Fruit fly (Drosophila melanogaster) whole organism, embryonic: ENCODE results near the gene CG1943.

Experiments
- Atf-2 ChIP-seq: fragments of 200-800 bp; sonication (Bioruptor generic); optimal IDR thresholded peaks from 2 replicates; lab custom pipeline; 2016; ENCODE audit warnings: missing biosample characterization, missing genetic modification characterization
- Awh ChIP-seq: fragments of 200-800 bp; sonication (Bioruptor generic); IDR thresholded peaks from 2 replicates; pipeline ENCODE4, ENCODE4 v1.3.6; 2022; ENCODE audit warnings: missing biosample characterization, missing genetic modification characterization
- B-H1 ChIP-seq: fragments of 200-800 bp; sonication (Bioruptor generic); IDR thresholded peaks from 3 replicates; pipeline ENCODE4 v1.3.6; 2022; ENCODE audit warnings: missing biosample characterization, missing genetic modification characterization
- CG10959 ChIP-seq: fragments of 200-800 bp; sonication (Bioruptor generic); IDR thresholded peaks from 2 replicates; pipeline ENCODE4 v1.3.6; 2022; ENCODE audit warnings: missing biosample characterization, missing genetic modification characterization
- CG14710 ChIP-seq: fragments of 200-800 bp; sonication (Bioruptor generic); optimal IDR thresholded peaks from 3 replicates; lab custom pipeline; 2019; ENCODE audit warnings: missing biosample characterization, mild to moderate bottlenecking, missing genetic modification characterization, moderate library complexity
- CG15696 ChIP-seq: fragments of 200-800 bp; sonication (Bioruptor generic); optimal IDR thresholded peaks from 2 replicates; lab custom pipeline; 2019; ENCODE audit warnings: missing biosample characterization, mild to moderate bottlenecking, missing genetic modification characterization, moderate library complexity
- CG17186 ChIP-seq: fragments of 200-800 bp; sonication (Bioruptor generic); optimal IDR thresholded peaks from 3 replicates; lab custom pipeline; 2017; ENCODE audit warnings: missing biosample characterization, missing genetic modification reagents, missing genetic modification characterization
- CG17912 ChIP-seq: fragments of 200-800 bp; sonication (Bioruptor generic); optimal IDR thresholded peaks from 2 replicates; lab custom pipeline; 2018; ENCODE audit warnings: missing biosample characterization, mild to moderate bottlenecking, missing genetic modification characterization
- CG18476 ChIP-seq: fragments of 200-800 bp; sonication (Bioruptor generic); optimal IDR thresholded peaks from 2 replicates; lab custom pipeline; 2016; ENCODE audit warnings: missing biosample characterization, mild to moderate bottlenecking, missing genetic modification characterization
- CG2202 ChIP-seq: fragments of 200-800 bp; sonication (Bioruptor generic); optimal IDR thresholded peaks from 2 replicates; lab custom pipeline; 2018; ENCODE audit warnings: missing biosample characterization, mild to moderate bottlenecking, missing genetic modification characterization
- CG30403 ChIP-seq: fragments of 200-800 bp; sonication (Bioruptor generic); optimal IDR thresholded peaks from 3 replicates; lab custom pipeline; 2016; ENCODE audit warnings: missing biosample characterization, missing genetic modification characterization
- CG31388 ChIP-seq: fragments of 200-800 bp; sonication (Bioruptor generic); optimal IDR thresholded peaks from 2 replicates; lab custom pipeline; 2016; ENCODE audit warnings: missing biosample characterization, missing genetic modification characterization
- CG42726 ChIP-seq: fragments of 200-800 bp; sonication (Bioruptor generic); IDR thresholded peaks from 2 replicates; pipeline ENCODE4 v1.3.6; 2022; ENCODE audit warnings: missing biosample characterization, missing genetic modification characterization; ENCODE audit not compliant: partially characterized antibody
- CG4424 ChIP-seq: fragments of 200-800 bp; sonication (Bioruptor generic); optimal IDR thresholded peaks from 3 replicates; lab custom pipeline; 2016; ENCODE audit warnings: missing biosample characterization, missing genetic modification characterization
- CG6683 ChIP-seq: fragments of 200-800 bp; sonication (Bioruptor generic); optimal IDR thresholded peaks from 2 replicates; lab custom pipeline; 2017; ENCODE audit warnings: missing biosample characterization, mild to moderate bottlenecking, missing genetic modification characterization, missing genetic modification reagents
- CG6791 ChIP-seq: fragments of 200-800 bp; sonication (Bioruptor generic); IDR thresholded peaks from 3 replicates; pipeline ENCODE4 v1.3.6; 2022; ENCODE audit warnings: missing biosample characterization, missing genetic modification characterization; ENCODE audit not compliant: partially characterized antibody
- CG7372 ChIP-seq: fragments of 200-800 bp; sonication (Bioruptor generic); IDR thresholded peaks from 2 replicates; pipeline ENCODE4 v1.3.6; 2022; ENCODE audit warnings: missing biosample characterization, missing genetic modification characterization
- CG7839 ChIP-seq: fragments of 200-800 bp; sonication (Bioruptor generic); optimal IDR thresholded peaks from 3 replicates; lab custom pipeline; 2018; ENCODE audit warnings: missing biosample characterization, mild to moderate bottlenecking, missing genetic modification characterization, moderate library complexity
- CG7963 ChIP-seq: fragments of 200-800 bp; sonication (Bioruptor generic); IDR thresholded peaks from 3 replicates; pipeline ENCODE4 v1.3.6; 2022; ENCODE audit warnings: missing biosample characterization, missing genetic modification characterization; ENCODE audit not compliant: partially characterized antibody
- CG9437 ChIP-seq: fragments of 200-800 bp; sonication (Bioruptor generic); optimal IDR thresholded peaks from 2 replicates; lab custom pipeline; 2018; ENCODE audit warnings: missing biosample characterization, mild to moderate bottlenecking, missing genetic modification characterization
- CG9876 ChIP-seq: fragments of 200-800 bp; sonication (Bioruptor generic); optimal IDR thresholded peaks from 2 replicates; lab custom pipeline; 2016; ENCODE audit warnings: missing biosample characterization, missing genetic modification characterization
- CoRest ChIP-seq: fragments of 200-800 bp; sonication (Bioruptor generic); optimal IDR thresholded peaks from 3 replicates; lab custom pipeline; 2018; ENCODE audit warnings: missing biosample characterization, mild to moderate bottlenecking, missing genetic modification characterization, moderate library complexity
- D19A ChIP-seq: fragments of 200-800 bp; optimal IDR thresholded peaks from 3 replicates; lab custom pipeline; 2019; ENCODE audit warnings: missing biosample characterization, mild to moderate bottlenecking, missing genetic modification characterization, moderate library complexity
- ERR ChIP-seq: fragments of 200-800 bp; sonication (Bioruptor generic); optimal IDR thresholded peaks from 2 replicates; lab custom pipeline; 2016; ENCODE audit warnings: missing biosample characterization, missing genetic modification characterization
- HLH4C ChIP-seq: fragments of 200-800 bp; sonication (Bioruptor generic); IDR thresholded peaks from 3 replicates; pipeline ENCODE4 v1.3.6; 2022; ENCODE audit warnings: missing biosample characterization, missing genetic modification characterization; ENCODE audit not compliant: partially characterized antibody
- Hand ChIP-seq: fragments of 200-800 bp; sonication (Bioruptor generic); optimal IDR thresholded peaks from 2 replicates; lab custom pipeline; 2017; ENCODE audit warnings: mild to moderate bottlenecking, missing biosample characterization, missing genetic modification reagents, missing genetic modification characterization
- Lim3 ChIP-seq: fragments of 200-800 bp; sonication (Bioruptor generic); IDR thresholded peaks from 2 replicates; pipeline ENCODE4 v1.3.6; 2022; ENCODE audit warnings: missing biosample characterization, missing genetic modification characterization
- Meics ChIP-seq: fragments of 200-800 bp; sonication (Bioruptor generic); optimal IDR thresholded peaks from 2 replicates; lab custom pipeline; 2017; ENCODE audit warnings: missing biosample characterization, mild to moderate bottlenecking, missing genetic modification characterization
- Optix ChIP-seq: fragments of 200-800 bp; sonication (Bioruptor generic); IDR thresholded peaks from 3 replicates; pipeline ENCODE4 v1.3.6; 2022; ENCODE audit warnings: missing biosample characterization, missing genetic modification characterization
- Scr ChIP-seq: fragments of 200-800 bp; sonication (Bioruptor generic); IDR thresholded peaks from 2 replicates; pipeline ENCODE4 v1.3.6; 2022; ENCODE audit warnings: missing biosample characterization, missing genetic modification characterization; ENCODE audit not compliant: partially characterized antibody
- Sry-β ChIP-seq: fragments of 200-800 bp; sonication (Bioruptor generic); optimal IDR thresholded peaks from 2 replicates; lab custom pipeline; 2018; ENCODE audit warnings: missing biosample characterization, mild to moderate bottlenecking, missing genetic modification characterization, moderate library complexity
- Tbp ChIP-seq: fragments of >200 bp; optimal IDR thresholded peaks from 2 replicates; lab custom pipeline; 2018; ENCODE audit warnings: missing biosample characterization, missing genetic modification characterization
- ato ChIP-seq: fragments of 200-800 bp; sonication (Bioruptor generic); IDR thresholded peaks from 2 replicates; pipeline ENCODE4 v1.3.6; 2022; ENCODE audit warnings: missing biosample characterization, missing genetic modification characterization; ENCODE audit not compliant: partially characterized antibody
- bsh ChIP-seq, 2 experiments: fragments of 200-800 bp; sonication (Bioruptor generic); optimal IDR thresholded peaks; 2 replicates each; lab custom pipeline; 2017 to 2018; ENCODE audit warnings: mild to moderate bottlenecking in 2 of 2, missing biosample characterization in 2 of 2, missing genetic modification characterization in 2 of 2, moderate library complexity in 1 of 2
- cg ChIP-seq: fragments of 200-800 bp; sonication (Bioruptor generic); optimal IDR thresholded peaks from 3 replicates; lab custom pipeline; 2019; ENCODE audit warnings: missing biosample characterization, mild to moderate bottlenecking, missing genetic modification characterization, moderate library complexity
- dmrt11E ChIP-seq: fragments of 200-800 bp; sonication (Bioruptor generic); optimal IDR thresholded peaks from 3 replicates; lab custom pipeline; 2018; ENCODE audit warnings: missing biosample characterization, mild to moderate bottlenecking, missing genetic modification characterization, moderate library complexity
- en ChIP-seq: fragments of 200-800 bp; sonication (Bioruptor generic); optimal IDR thresholded peaks from 2 replicates; lab custom pipeline; 2016; ENCODE audit warnings: missing biosample characterization, missing genetic modification characterization
- esg ChIP-seq: fragments of 200-800 bp; sonication (Bioruptor generic); conservative IDR thresholded peaks from 2 replicates; pipeline ENCODE4 v1.3.6; 2022; ENCODE audit warnings: missing biosample characterization, missing genetic modification characterization
- fu2 ChIP-seq: fragments of 200-800 bp; sonication (Bioruptor generic); optimal IDR thresholded peaks from 2 replicates; lab custom pipeline; 2016; ENCODE audit warnings: missing biosample characterization, missing genetic modification characterization
- gcm2 ChIP-seq: fragments of 200-800 bp; sonication (Bioruptor generic); optimal IDR thresholded peaks from 2 replicates; lab custom pipeline; 2016; ENCODE audit warnings: missing biosample characterization, missing genetic modification characterization
- grn ChIP-seq: fragments of 200-800 bp; sonication (Bioruptor generic); optimal IDR thresholded peaks from 3 replicates; lab custom pipeline; 2017; ENCODE audit warnings: missing biosample characterization, missing genetic modification characterization
- insv ChIP-seq, 2 experiments: fragments of 200-800 bp; sonication (Bioruptor generic); optimal IDR thresholded peaks; 3 replicates each; lab custom pipeline; 2016 to 2018; ENCODE audit warnings: missing biosample characterization in 2 of 2, missing genetic modification characterization in 2 of 2
- lbe ChIP-seq: fragments of 200-800 bp; sonication (Bioruptor generic); optimal IDR thresholded peaks from 2 replicates; lab custom pipeline; 2016; ENCODE audit warnings: missing biosample characterization, mild to moderate bottlenecking, missing genetic modification characterization
- mld ChIP-seq: fragments of 200-800 bp; sonication (Bioruptor generic); IDR thresholded peaks from 3 replicates; pipeline ENCODE4 v1.3.6; 2022; ENCODE audit warnings: missing biosample characterization, missing genetic modification characterization; ENCODE audit not compliant: partially characterized antibody
- nom ChIP-seq: fragments of 200-800 bp; sonication (Bioruptor generic); optimal IDR thresholded peaks from 2 replicates; lab custom pipeline; 2017; ENCODE audit warnings: missing biosample characterization, missing genetic modification characterization, mild to moderate bottlenecking, moderate library complexity, missing genetic modification reagents
- pan ChIP-seq, 4 experiments: fragments of >200 bp in 3 of 4; fragments of 200-800 bp in 1 of 4; sonication (Bioruptor generic) in 1 of 4; optimal IDR thresholded peaks in 3 of 4; IDR thresholded peaks in 1 of 4; 2 replicates each; pipeline versions ENCODE4 v1.3.6 to Lab custom; 2017 to 2022; ENCODE audit warnings: missing biosample characterization in 2 of 4, missing genetic modification characterization in 2 of 4, mixed read lengths in 1 of 4
- sens ChIP-seq: fragments of 200-800 bp; sonication (Bioruptor generic); peaks from one replicate; lab custom pipeline; 2016; ENCODE audit warnings: missing biosample characterization, missing genetic modification characterization
- wdn ChIP-seq: fragments of 200-800 bp; sonication (Bioruptor generic); IDR thresholded peaks from 2 replicates; pipeline ENCODE4 v1.3.6; 2022; ENCODE audit warnings: missing biosample characterization, missing genetic modification characterization

The CG1943 gene

dm6 chr3R:7074297-7075114 is at the start of gene CG1943, which contains the start of gene Ufl1:
Gene CG1943, plus strand, starts transcription at chr3R:7074859.
Gene Ufl1, minus strand, starts transcription at chr3R:7074452.
- TF ChIP-seq Scr (GFP tag; lab: Robert Waterston, UW) (no peak), insv (GFP tag; optimal IDR thresholded peaks at IDR 0.05; lab: Kevin White, UChicago) (peak in 1 of 2 experiments; percentile 31), en (GFP tag; lab: Kevin White, UChicago) (no peak), CG14710 (peak; percentile 94), cg (GFP tag; lab: Kevin White, UChicago) (peak; percentile 78), dmrt11E (tag; lab: Kevin White, UChicago) (no peak), D19A (tag; lab: Kevin White, UChicago) (no peak), CG4424 (GFP tag; lab: Kevin White, UChicago) (no peak), Atf-2 (GFP tag; lab: Kevin White, UChicago) (no peak), wdn (GFP tag; lab: Robert Waterston, UW) (no peak), CG15696 (no peak), CG7372 (no peak), CG6683 (GFP tag; lab: Kevin White, UChicago) (no peak), CG6791 (GFP tag; lab: Robert Waterston, UW) (no peak), CG18476 (GFP tag; lab: Kevin White, UChicago) (no peak), CG30403 (GFP tag; lab: Kevin White, UChicago) (peak; percentile 25), CoRest (tag; lab: Kevin White, UChicago) (peak; percentile 67), Awh (GFP tag; lab: Robert Waterston, UW) (no peak), gcm2 (no peak), ERR (GFP tag; lab: Kevin White, UChicago) (no peak), CG2202 (no peak), CG7963 (no peak), CG42726 (GFP tag; lab: Robert Waterston, UW) (no peak), HLH4C (GFP tag; lab: Robert Waterston, UW) (no peak), pan (optimal IDR thresholded peaks at IDR 0.05; lab: Kevin White, UChicago) (no peak), pan (GFP tag; optimal IDR thresholded peaks at IDR 0.05 in 1 of 2, IDR thresholded peaks at IDR 0.05 in 1 of 2) (no peak), CG7839 (no peak), CG9876 (GFP tag; lab: Kevin White, UChicago) (no peak), CG17912 (GFP tag; lab: Kevin White, UChicago) (no peak), ato (GFP tag; lab: Robert Waterston, UW) (no peak), Hand (GFP tag; lab: Kevin White, UChicago) (no peak), Tbp (GFP tag; lab: Kevin White, UChicago) (no peak), CG31388 (GFP tag; lab: Kevin White, UChicago) (no peak), fu2 (GFP tag; lab: Kevin White, UChicago) (no peak), esg (no peak), Lim3 (GFP tag; lab: Robert Waterston, UW) (no peak), CG10959 (GFP tag; lab: Robert Waterston, UW) (no peak), Meics (GFP tag; lab: Kevin White, UChicago) (no peak), Optix (GFP tag; lab: Robert Waterston, UW) (no peak), CG17186 (peak; percentile 46), mld (GFP tag; lab: Robert Waterston, UW) (no peak), nom (GFP tag; lab: Kevin White, UChicago) (peak; percentile 34), B-H1 (GFP tag; lab: Robert Waterston, UW) (no peak), CG9437 (peak; percentile 73), sens (GFP tag; lab: Kevin White, UChicago) (peak; percentile 91), lbe (no peak), bsh (GFP tag; optimal IDR thresholded peaks at IDR 0.05; lab: Kevin White, UChicago) (peak in 1 of 2 experiments; percentile 35), Sry-β (GFP tag; lab: Kevin White, UChicago) (no peak), grn (peak; percentile 98)
